Worm (Caenorhabditis elegans) whole organism, young adult: Measurements from ENCODE around the gene K05F1.9.

Experiments used
- C17E4.6 ChIP-seq: fragments of 200-800 bp; sonication (Bioruptor generic); IDR thresholded peaks from 2 replicates; pipeline ENCODE4 v1.3.6; 2022; ENCODE audit warnings: missing genetic modification reagents, missing genetic modification characterization, missing compliant biosample characterization
- ccch-3 ChIP-seq: fragments of 200-800 bp; sonication (Bioruptor generic); optimal IDR thresholded peaks from 2 replicates; lab custom pipeline; 2018; ENCODE audit warnings: mild to moderate bottlenecking, missing genetic modification characterization, missing compliant biosample characterization
- ceh-79 ChIP-seq: sonication (generic microtip); optimal IDR thresholded peaks from 2 replicates; lab custom pipeline; 2017; ENCODE audit warnings: mild to moderate bottlenecking, missing genetic modification characterization, missing compliant biosample characterization
- ekl-4 ChIP-seq: fragments of 200-800 bp; sonication (Bioruptor generic); IDR thresholded peaks from 2 replicates; pipeline ENCODE4 v1.3.6; 2022; ENCODE audit warnings: missing genetic modification reagents, missing genetic modification characterization, missing compliant biosample characterization
- fkh-3 ChIP-seq: sonication (generic microtip); optimal IDR thresholded peaks from 2 replicates; lab custom pipeline; 2016; ENCODE audit warnings: mild to moderate bottlenecking, missing genetic modification characterization, missing compliant biosample characterization
- hlh-26 ChIP-seq: fragments of 200-800 bp; sonication (Bioruptor generic); conservative IDR thresholded peaks from 2 replicates; pipeline ENCODE4 v1.3.6; 2022; ENCODE audit warnings: missing genetic modification reagents, missing genetic modification characterization, missing compliant biosample characterization
- let-607 ChIP-seq, 2 experiments: fragments of 200-800 bp in 1 of 2; sonication (Bioruptor generic) in 1 of 2; sonication (generic microtip) in 1 of 2; optimal IDR thresholded peaks; 2 replicates each; lab custom pipeline; 2016 to 2018; ENCODE audit warnings: mild to moderate bottlenecking in 2 of 2, missing compliant biosample characterization in 2 of 2, missing genetic modification characterization in 2 of 2, moderate library complexity in 2 of 2, missing genotype in 1 of 2
- lin-35 ChIP-seq, 3 experiments: fragments of 150-350 bp in 2 of 3; sonication (generic microtip) in 1 of 3; optimal IDR thresholded peaks; 2 replicates each; lab custom pipeline; 2014 to 2018; ENCODE audit warnings: missing biosample characterization in 3 of 3, missing genetic modification characterization in 3 of 3, missing genetic modification reagents in 3 of 3
- nfya-1 ChIP-seq: sonication (generic microtip); optimal IDR thresholded peaks from 2 replicates; lab custom pipeline; 2017; ENCODE audit warnings: antibody characterized with exemption, missing compliant biosample characterization, missing genetic modification characterization, borderline replicate concordance; ENCODE audit not compliant: insufficient read depth
- rpc-1 ChIP-seq, 2 experiments: fragments of 150-350 bp in 1 of 2; sonication (generic microtip) in 1 of 2; optimal IDR thresholded peaks; 2 replicates each; lab custom pipeline; 2014 to 2018; ENCODE audit warnings: missing biosample characterization in 1 of 2, missing genetic modification characterization in 1 of 2, missing genetic modification reagents in 1 of 2, missing genotype in 1 of 2
- snpc-3.4 ChIP-seq: sonication (generic microtip); optimal IDR thresholded peaks from 2 replicates; lab custom pipeline; 2017; ENCODE audit warnings: missing genetic modification characterization, mild to moderate bottlenecking, missing compliant biosample characterization, antibody characterized with exemption, moderate library complexity, missing genotype, missing genetic modification reagents
- snpc-4 ChIP-seq, 5 experiments: fragments of 150-350 bp in 1 of 5; sonication (generic microtip) in 4 of 5; optimal IDR thresholded peaks; 2 replicates each; lab custom pipeline; 2014 to 2018; ENCODE audit warnings: missing genetic modification characterization in 5 of 5, missing biosample characterization in 3 of 5, antibody characterized with exemption in 2 of 5, mild to moderate bottlenecking in 2 of 5, missing compliant biosample characterization in 2 of 5, missing genotype in 2 of 5, moderate library complexity in 2 of 5, missing genetic modification reagents in 1 of 5
- tlf-1 ChIP-seq: fragments of 200-800 bp; sonication (Bioruptor generic); optimal IDR thresholded peaks from 2 replicates; lab custom pipeline; 2018; ENCODE audit warnings: mild to moderate bottlenecking, missing genetic modification characterization, missing compliant biosample characterization
- unc-62 ChIP-seq: fragments of 150-350 bp; optimal IDR thresholded peaks from 2 replicates; lab custom pipeline; 2014; ENCODE audit warnings: missing biosample characterization, missing genetic modification reagents, missing genetic modification characterization

DNA sequence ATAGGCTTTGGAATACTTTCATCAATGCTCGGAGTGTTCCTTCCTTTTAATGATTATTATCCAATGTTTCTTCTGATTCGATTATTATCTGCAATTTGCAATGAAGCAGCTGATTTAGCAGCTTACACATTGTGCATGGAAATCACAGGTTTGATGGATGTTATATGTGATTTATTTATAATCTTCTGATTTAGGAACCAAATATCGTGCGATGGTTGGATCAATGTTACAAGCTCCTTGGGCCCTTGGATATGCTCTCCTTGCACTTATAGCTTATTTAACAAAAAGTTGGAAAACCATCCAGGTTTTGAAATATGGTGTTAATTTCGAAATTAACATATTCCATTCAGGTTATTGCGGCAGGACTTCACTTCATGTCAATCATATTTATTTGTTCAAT, 15.5 kb downstream of the K05F1.9 start:
- TF ChIP-seq tlf-1 (GFP tag; lab: Kevin White, UChicago) (no peak), ekl-4 (GFP tag; lab: Robert Waterston, UW) (no peak), snpc-4 (GFP tag; optimal IDR thresholded peaks at IDR 0.05; lab: Kevin White, UChicago) (no peak), snpc-4 (tag; optimal IDR thresholded peaks at IDR 0.05; lab: Kevin White, UChicago) (no peak), ccch-3 (no peak), nfya-1 (tag; lab: Kevin White, UChicago) (no peak), ceh-79 (tag; lab: Kevin White, UChicago) (no peak), rpc-1 (optimal IDR thresholded peaks at IDR 0.05; lab: Kevin White, UChicago) (no peak), rpc-1 (tag; optimal IDR thresholded peaks at IDR 0.05; lab: Kevin White, UChicago) (no peak), unc-62 (GFP tag; lab: Kevin White, UChicago) (no peak), C17E4.6 (GFP tag; lab: Robert Waterston, UW) (no peak), snpc-3.4 (tag; lab: Kevin White, UChicago) (no peak), let-607 (tag; optimal IDR thresholded peaks at IDR 0.05; lab: Kevin White, UChicago) (no peak), hlh-26 (no peak), fkh-3 (tag; lab: Kevin White, UChicago) (no peak), lin-35 (GFP tag; optimal IDR thresholded peaks at IDR 0.05; lab: Kevin White, UChicago) (no peak)
